Worm (Caenorhabditis elegans): ENCODE results near the gene D1054.3.

D1054.3 gene

DNA sequence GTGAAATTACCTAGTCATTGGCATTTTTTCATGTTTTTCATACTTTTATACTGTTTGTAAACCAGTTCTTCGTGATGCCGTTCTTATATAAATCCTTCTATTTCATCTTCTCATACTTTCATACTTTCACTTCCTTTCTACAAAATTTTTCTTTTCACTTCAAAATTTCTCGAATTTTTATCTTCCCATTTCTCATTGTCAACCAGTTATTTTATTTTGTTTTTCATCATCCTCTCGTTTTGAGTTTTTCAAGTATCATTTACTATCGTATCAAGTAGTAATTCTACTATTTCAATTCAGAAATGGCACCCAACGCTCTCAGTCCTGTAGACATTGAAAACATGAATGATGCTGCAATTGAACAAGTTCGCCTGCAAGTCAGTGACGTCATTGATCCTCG lies 12.6 kb upstream of the D1054.3 start, which contains the start of gene F28H7.8:
TSS of gene F28H7.8 (plus strand) at position 301 of the 400 bp plus-strand sequence.
- TF ChIP-seq snpc-4 (tag; optimal IDR thresholded peaks at IDR 0.05) (no peak), sea-2 (GFP tag; optimal IDR thresholded peaks at IDR 0.05) (no peak), ceh-9 (tag; optimal IDR thresholded peaks at IDR 0.05) (no peak), pqm-1 (tag; optimal IDR thresholded peaks at IDR 0.05) (no peak), egl-27 (tag; optimal IDR thresholded peaks at IDR 0.05) (no peak)

ce11 chrV:10760839-10761238 lies 10.4 kb upstream of the D1054.3 start:
- TF ChIP-seq nhr-12 (tag; optimal IDR thresholded peaks at IDR 0.05) (no peak), R02D3.7 (tag; optimal IDR thresholded peaks at IDR 0.05) (no peak), nhr-43 (tag; optimal IDR thresholded peaks at IDR 0.05; ENCODE audit: poor library complexity, severe bottlenecking) (no peak), mdl-1 (tag; optimal IDR thresholded peaks at IDR 0.05) (no peak), egl-27 (tag; optimal IDR thresholded peaks at IDR 0.05) (no peak), fos-1 (tag; optimal IDR thresholded peaks at IDR 0.05) (no peak), unc-39 (tag; optimal IDR thresholded peaks at IDR 0.05) (no peak), tbx-2 (tag; optimal IDR thresholded peaks at IDR 0.05) (no peak), nfya-1 (tag; optimal IDR thresholded peaks at IDR 0.05; ENCODE audit: insufficient read depth) (no peak), nhr-11 (tag; optimal IDR thresholded peaks at IDR 0.05) (no peak), pha-4 (tag; optimal IDR thresholded peaks at IDR 0.05) (no peak), nhr-23 (tag; optimal IDR thresholded peaks at IDR 0.05) (no peak), skn-1 (tag; optimal IDR thresholded peaks at IDR 0.05) (no peak), elt-3 (tag; optimal IDR thresholded peaks at IDR 0.05) (no peak), eor-1 (tag; optimal IDR thresholded peaks at IDR 0.05) (no peak), zag-1 (tag; optimal IDR thresholded peaks at IDR 0.05) (no peak), nhr-28 (tag; optimal IDR thresholded peaks at IDR 0.05) (no peak), ama-1 (optimal IDR thresholded peaks at IDR 0.05) (no peak), ceh-82 (tag; optimal IDR thresholded peaks at IDR 0.05) (no peak)

DNA sequence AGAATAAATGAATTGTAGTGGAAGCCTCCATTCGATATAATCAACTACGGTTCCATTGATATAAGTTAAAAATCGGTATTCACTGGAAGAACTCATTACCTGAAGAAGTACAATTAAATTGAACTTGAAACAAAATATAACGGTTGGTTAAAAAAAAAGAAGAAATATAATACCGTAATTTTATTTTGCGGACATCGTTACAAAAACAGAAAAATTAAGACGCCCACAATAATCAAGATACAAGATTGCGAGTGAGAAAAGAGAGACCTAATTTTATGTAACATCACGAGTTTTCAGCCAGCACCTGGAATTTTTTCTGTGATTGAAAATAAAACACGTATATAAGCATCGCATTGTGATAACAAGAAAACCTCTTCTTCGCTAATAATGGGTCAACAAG lies 8.6 kb upstream of the D1054.3 start, which contains the start of gene sre-6:
TSS of gene sre-6 (minus strand) at position 101 of the 400 bp plus-strand sequence.
- TF ChIP-seq nhr-77 (tag; optimal IDR thresholded peaks at IDR 0.05) (no peak), lin-15B (tag; optimal IDR thresholded peaks at IDR 0.05) (no peak), eor-1 (tag; optimal IDR thresholded peaks at IDR 0.05) (no peak), nhr-12 (tag; optimal IDR thresholded peaks at IDR 0.05) (no peak), jun-1 (tag; optimal IDR thresholded peaks at IDR 0.05) (no peak), tbx-2 (tag; optimal IDR thresholded peaks at IDR 0.05) (no peak), aly-2 (tag; optimal IDR thresholded peaks at IDR 0.05) (no peak), fos-1 (tag; optimal IDR thresholded peaks at IDR 0.05) (no peak), unc-62 (GFP tag; optimal IDR thresholded peaks at IDR 0.05) (no peak), nhr-25 (tag; optimal IDR thresholded peaks at IDR 0.05) (no peak), unc-39 (tag; optimal IDR thresholded peaks at IDR 0.05) (no peak), R02D3.7 (tag; optimal IDR thresholded peaks at IDR 0.05) (no peak), zag-1 (tag; optimal IDR thresholded peaks at IDR 0.05) (no peak), nhr-43 (tag; optimal IDR thresholded peaks at IDR 0.05; ENCODE audit: poor library complexity, severe bottlenecking) (no peak), hmg-11 (tag; optimal IDR thresholded peaks at IDR 0.05) (no peak), ceh-82 (tag; optimal IDR thresholded peaks at IDR 0.05) (no peak), pqm-1 (tag; optimal IDR thresholded peaks at IDR 0.05) (no peak)

DNA sequence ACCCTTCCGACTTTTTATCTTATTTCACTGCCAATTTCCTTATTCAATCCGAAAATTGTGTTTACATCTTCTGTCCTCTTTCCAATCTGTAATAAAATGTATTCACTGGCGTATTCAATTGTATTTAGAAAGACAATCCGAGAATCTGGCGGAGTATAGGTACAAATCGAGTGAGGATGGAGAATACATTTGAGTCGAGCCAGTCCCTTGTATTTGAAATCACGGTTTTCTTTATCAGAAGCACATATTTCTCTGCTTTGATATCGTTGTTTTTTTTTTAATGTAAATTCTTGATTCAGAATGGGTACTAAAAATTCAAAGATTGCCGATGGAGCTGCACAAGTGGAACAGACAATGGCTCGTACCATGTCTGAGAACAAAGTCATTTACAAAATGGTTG lies 7.2 kb upstream of the D1054.3 start, which contains the start of gene ocr-1:
TSS of gene ocr-1 (plus strand) at position 301 of the 400 bp plus-strand sequence.
- no peak for TF ChIP-seq unc-39 (tag; optimal IDR thresholded peaks at IDR 0.05)

DNA sequence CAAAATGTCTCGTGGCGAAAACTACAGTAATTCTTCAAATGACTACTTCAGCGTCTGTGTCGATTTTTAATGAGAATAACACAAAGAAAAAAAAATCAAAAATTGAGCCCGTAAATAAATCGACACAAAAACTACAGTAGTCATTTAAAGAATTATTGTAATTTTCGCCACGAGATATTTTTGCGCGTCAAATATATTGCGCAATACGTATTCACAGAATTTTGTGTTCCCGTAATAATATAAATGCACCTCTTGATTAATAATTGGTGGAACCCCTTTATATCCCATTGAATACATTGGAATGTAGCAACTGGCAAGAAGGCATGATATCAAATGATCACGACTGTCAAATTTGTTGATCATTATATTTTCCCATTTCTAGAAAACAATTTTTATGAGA lies 2.4 kb upstream of the D1054.3 start:
- TF ChIP-seq elt-2 (tag; optimal IDR thresholded peaks at IDR 0.05) (no peak), tbx-2 (tag; optimal IDR thresholded peaks at IDR 0.05) (no peak), elt-3 (tag; optimal IDR thresholded peaks at IDR 0.05) (no peak), hmg-11 (tag; optimal IDR thresholded peaks at IDR 0.05) (no peak), mml-1 (tag; optimal IDR thresholded peaks at IDR 0.05) (no peak), ceh-9 (tag; optimal IDR thresholded peaks at IDR 0.05) (no peak), ama-1 (optimal IDR thresholded peaks at IDR 0.05) (no peak), mdl-1 (tag; optimal IDR thresholded peaks at IDR 0.05) (no peak)

DNA sequence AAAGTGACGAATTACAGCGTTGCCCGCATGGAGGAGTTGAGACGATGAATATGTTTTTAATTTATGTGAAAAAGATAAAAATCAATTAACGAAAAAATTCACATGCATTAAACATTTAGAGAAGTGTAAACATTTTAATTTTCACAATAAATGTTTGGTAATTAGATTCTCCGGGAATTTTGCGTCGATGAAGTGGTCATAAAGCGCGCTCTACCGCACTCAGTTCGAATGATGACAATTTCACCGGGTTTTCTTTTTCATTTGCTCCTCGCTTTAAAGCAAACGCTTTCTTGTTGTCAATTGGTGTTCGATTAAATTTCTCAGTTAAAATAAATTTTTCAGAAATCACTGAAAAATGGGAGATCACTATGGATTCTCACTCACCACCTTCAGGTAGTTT lies 1.2 kb upstream of the D1054.3 start, which contains the start of the genes D1054.1 and pas-2:
TSS of gene D1054.1 (minus strand) at position 192 of the 400 bp plus-strand sequence.
TSS of gene pas-2 (plus strand) at position 343 of the 400 bp plus-strand sequence.
- no peak for TF ChIP-seq sea-2 (GFP tag; optimal IDR thresholded peaks at IDR 0.05)
- no peak for TF ChIP-seq nhr-28 (tag; optimal IDR thresholded peaks at IDR 0.05)
- TF ChIP-seq pha-4 (tag; optimal IDR thresholded peaks at IDR 0.05): peak; percentile 47
- no peak for TF ChIP-seq ceh-9 (tag; optimal IDR thresholded peaks at IDR 0.05)
- no peak for TF ChIP-seq fos-1 (tag; optimal IDR thresholded peaks at IDR 0.05)
- TF ChIP-seq daf-12 (tag; optimal IDR thresholded peaks at IDR 0.05): no peak
- peak; percentile 20 for TF ChIP-seq lin-15B (tag; optimal IDR thresholded peaks at IDR 0.05)
- peak; percentile 71 for TF ChIP-seq egl-5 (tag; optimal IDR thresholded peaks at IDR 0.05)
- TF ChIP-seq nfya-1 (tag; optimal IDR thresholded peaks at IDR 0.05; ENCODE audit: insufficient read depth): no peak
- no peak for TF ChIP-seq elt-1 (tag; optimal IDR thresholded peaks at IDR 0.05)
- TF ChIP-seq unc-62 (GFP tag; optimal IDR thresholded peaks at IDR 0.05): no peak
- no peak for TF ChIP-seq fkh-10 (GFP tag; optimal IDR thresholded peaks at IDR 0.05)
- no peak for TF ChIP-seq nhr-43 (tag; optimal IDR thresholded peaks at IDR 0.05; ENCODE audit: poor library complexity, severe bottlenecking)
- TF ChIP-seq skn-1 (tag; optimal IDR thresholded peaks at IDR 0.05): peak; percentile 83
- TF ChIP-seq eor-1 (tag; optimal IDR thresholded peaks at IDR 0.05): no peak
- peak; percentile 1 for TF ChIP-seq pqm-1 (tag; optimal IDR thresholded peaks at IDR 0.05)
- no peak for TF ChIP-seq egl-27 (tag; optimal IDR thresholded peaks at IDR 0.05)
- no peak for TF ChIP-seq R02D3.7 (tag; optimal IDR thresholded peaks at IDR 0.05)
- no peak for TF ChIP-seq mdl-1 (tag; optimal IDR thresholded peaks at IDR 0.05)
- TF ChIP-seq snpc-4 (tag; optimal IDR thresholded peaks at IDR 0.05): peak; percentile 49
- TF ChIP-seq elt-3 (tag; optimal IDR thresholded peaks at IDR 0.05): no peak
- no peak for TF ChIP-seq nhr-12 (tag; optimal IDR thresholded peaks at IDR 0.05)
- TF ChIP-seq ZK546.5 (tag; optimal IDR thresholded peaks at IDR 0.05): no peak
- peak; percentile 37 for TF ChIP-seq lin-39 (tag; optimal IDR thresholded peaks at IDR 0.05)
- TF ChIP-seq aly-2 (tag; optimal IDR thresholded peaks at IDR 0.05): no peak
- no peak for TF ChIP-seq ztf-4 (tag; optimal IDR thresholded peaks at IDR 0.05)
